Worm (Caenorhabditis elegans) whole organism, mixed stage, embryonic: ENCODE measurements around the gene Y57G11C.1147.

Experiments
- unc-39 ChIP-seq: fragments of 150-350 bp; optimal IDR thresholded peaks from 2 replicates; lab custom pipeline; 2014; ENCODE audit warnings: missing biosample characterization, missing genetic modification characterization
- ztf-11 ChIP-seq: fragments of 150-350 bp; optimal IDR thresholded peaks from 2 replicates; lab custom pipeline; 2014; ENCODE audit warnings: missing biosample characterization, missing genetic modification characterization

- TF ChIP-seq unc-39 (tag; lab: Kevin White, UChicago) (no peak), ztf-11 (tag; lab: Kevin White, UChicago) (no peak)
Observed at ce11 chrIV:14757786-14758185, 39.5 kb downstream of the Y57G11C.1147 start.
